Fruit fly (Drosophila melanogaster) whole organism, pupa: Measurements from ENCODE around the gene CG43367.

Experiments used
- CG10348 ChIP-seq: fragments of 200-800 bp; sonication (Bioruptor generic); IDR thresholded peaks from 2 replicates; pipeline ENCODE4 v1.3.6; 2022; ENCODE audit warnings: missing biosample characterization, missing genetic modification characterization
- CG12605 ChIP-seq: fragments of 200-800 bp; sonication (Bioruptor generic); IDR thresholded peaks from 2 replicates; pipeline ENCODE4 v1.3.6; 2022; ENCODE audit warnings: missing biosample characterization, missing genetic modification characterization
- CG13204 ChIP-seq: fragments of 200-800 bp; sonication (Bioruptor generic); optimal IDR thresholded peaks from 2 replicates; lab custom pipeline; 2018; ENCODE audit warnings: missing biosample characterization, mild to moderate bottlenecking, missing genetic modification characterization, moderate library complexity
- CG17806 ChIP-seq: fragments of 200-800 bp; sonication (Bioruptor generic); optimal IDR thresholded peaks from 2 replicates; lab custom pipeline; 2018; ENCODE audit warnings: missing biosample characterization, mild to moderate bottlenecking, missing genetic modification characterization, moderate library complexity
- CG8159 ChIP-seq: fragments of 200-800 bp; sonication (Bioruptor generic); optimal IDR thresholded peaks from 3 replicates; lab custom pipeline; 2018; ENCODE audit warnings: missing biosample characterization, mild to moderate bottlenecking, missing genetic modification characterization, moderate library complexity
- CG8301 ChIP-seq: fragments of 200-800 bp; sonication (Bioruptor generic); optimal IDR thresholded peaks from 2 replicates; lab custom pipeline; 2018; ENCODE audit warnings: missing biosample characterization, mild to moderate bottlenecking, missing genetic modification characterization
- CG9948 ChIP-seq: fragments of 200-800 bp; sonication (Bioruptor generic); optimal IDR thresholded peaks from 2 replicates; lab custom pipeline; 2018; ENCODE audit warnings: missing biosample characterization, mild to moderate bottlenecking, missing genetic modification characterization, moderate library complexity
- D1 ChIP-seq: fragments of 200-800 bp; sonication (Bioruptor generic); optimal IDR thresholded peaks from 2 replicates; lab custom pipeline; 2018; ENCODE audit warnings: missing biosample characterization, mild to moderate bottlenecking, missing genetic modification characterization, moderate library complexity
- Ets98B ChIP-seq: fragments of 200-800 bp; sonication (Bioruptor generic); IDR thresholded peaks from 2 replicates; pipeline ENCODE4 v1.3.6; 2022; ENCODE audit warnings: missing biosample characterization, missing genetic modification characterization
- Pif1A ChIP-seq: fragments of 200-800 bp; sonication (Bioruptor generic); optimal IDR thresholded peaks from 3 replicates; lab custom pipeline; 2016; ENCODE audit warnings: missing biosample characterization, missing genetic modification characterization
- Pif1B ChIP-seq: fragments of 200-800 bp; sonication (Bioruptor generic); optimal IDR thresholded peaks from 3 replicates; lab custom pipeline; 2016; ENCODE audit warnings: missing biosample characterization, missing genetic modification characterization
- Snoo ChIP-seq: fragments of 200-800 bp; sonication (Bioruptor generic); optimal IDR thresholded peaks from 3 replicates; lab custom pipeline; 2017; ENCODE audit warnings: missing biosample characterization, mild to moderate bottlenecking, missing genetic modification characterization, inconsistent platforms
- gl ChIP-seq: fragments of 200-800 bp; sonication (Bioruptor generic); optimal IDR thresholded peaks from 2 replicates; lab custom pipeline; 2018; ENCODE audit warnings: missing biosample characterization, mild to moderate bottlenecking, missing genetic modification characterization
- rn ChIP-seq: fragments of 200-800 bp; sonication (Bioruptor generic); IDR thresholded peaks from 2 replicates; pipeline ENCODE4 v1.3.6; 2022; ENCODE audit warnings: missing biosample characterization, missing genetic modification characterization

- TF ChIP-seq CG9948 (tag; lab: Kevin White, UChicago) (no peak), Ets98B (no peak), CG13204 (GFP tag; lab: Kevin White, UChicago) (no peak), CG8159 (tag; lab: Kevin White, UChicago) (no peak), CG8301 (tag; lab: Kevin White, UChicago) (no peak), rn (GFP tag; lab: Robert Waterston, UW) (no peak), D1 (tag; lab: Kevin White, UChicago) (no peak), Pif1A (no peak), CG12605 (GFP tag; lab: Robert Waterston, UW) (no peak), CG10348 (GFP tag; lab: Robert Waterston, UW) (no peak), Snoo (tag; lab: Kevin White, UChicago) (no peak), Pif1B (GFP tag; lab: Kevin White, UChicago) (no peak), CG17806 (tag; lab: Kevin White, UChicago) (no peak), gl (tag; lab: Kevin White, UChicago) (no peak)
Measured at dm6 chr3L:4267403-4267802, 73.6 kb downstream of the CG43367 start, which contains the start of gene CG33764.
